Fruit fly (Drosophila melanogaster) whole organism, wandering third instar larva: ENCODE measurements around the gene ca.

ENCODE experiments used
- CG32264 ChIP-seq: fragments of 200-800 bp; sonication (Bioruptor generic); optimal IDR thresholded peaks from 2 replicates; lab custom pipeline; 2016; ENCODE audit warnings: missing biosample characterization, missing genetic modification characterization
- CG9705 ChIP-seq: fragments of 200-800 bp; sonication (Bioruptor generic); optimal IDR thresholded peaks from 2 replicates; lab custom pipeline; 2018; ENCODE audit warnings: missing biosample characterization, mild to moderate bottlenecking, missing genetic modification characterization
- CrebA ChIP-seq: fragments of 200-800 bp; sonication (Bioruptor generic); optimal IDR thresholded peaks from 2 replicates; lab custom pipeline; 2016; ENCODE audit warnings: missing biosample characterization, mild to moderate bottlenecking, missing genetic modification characterization, borderline replicate concordance
- Dfd ChIP-seq: fragments of >200 bp; optimal IDR thresholded peaks from 2 replicates; lab custom pipeline; 2017; ENCODE audit warnings: missing biosample characterization, missing genetic modification characterization
- Dif ChIP-seq: fragments of 200-275, 200-300 bp; sonication (Bioruptor generic); optimal IDR thresholded peaks from 2 replicates; lab custom pipeline; 2018; ENCODE audit warnings: missing biosample characterization, missing genetic modification characterization; ENCODE audit not compliant: partially characterized antibody
- GATAd ChIP-seq: sonication (Bioruptor generic); optimal IDR thresholded peaks from 2 replicates; lab custom pipeline; 2016; ENCODE audit warnings: missing biosample characterization, missing genetic modification characterization
- HLH106 ChIP-seq: fragments of 200-800 bp; optimal IDR thresholded peaks from 3 replicates; lab custom pipeline; 2019; ENCODE audit warnings: missing biosample characterization, mild to moderate bottlenecking, missing genetic modification characterization, moderate library complexity
- Hnf4 ChIP-seq: fragments of 200-800 bp; sonication (Bioruptor generic); optimal IDR thresholded peaks from 2 replicates; lab custom pipeline; 2016; ENCODE audit warnings: missing biosample characterization, mild to moderate bottlenecking, missing genetic modification characterization
- Hr78 ChIP-seq: fragments of >200 bp; optimal IDR thresholded peaks from 2 replicates; lab custom pipeline; 2017; ENCODE audit warnings: missing biosample characterization, missing genetic modification characterization
- Hr83 ChIP-seq: fragments of 200-300 bp; sonication (Bioruptor generic); optimal IDR thresholded peaks from 2 replicates; lab custom pipeline; 2016; ENCODE audit warnings: missing biosample characterization, mild to moderate bottlenecking, missing genetic modification characterization, moderate library complexity; ENCODE audit not compliant: poor library complexity, severe bottlenecking
- Jra ChIP-seq: sonication (Bioruptor generic); optimal IDR thresholded peaks from 2 replicates; lab custom pipeline; 2016; ENCODE audit warnings: missing biosample characterization, missing genetic modification characterization
- Mio ChIP-seq: sonication (Bioruptor generic); optimal IDR thresholded peaks from 2 replicates; lab custom pipeline; 2016; ENCODE audit warnings: missing biosample characterization, missing genetic modification characterization
- N ChIP-seq: fragments of >200 bp; optimal IDR thresholded peaks from 2 replicates; lab custom pipeline; 2018; ENCODE audit warnings: missing biosample characterization, missing external identifiers, missing genetic modification characterization
- OdsH ChIP-seq: fragments of 200-800 bp; sonication (Bioruptor generic); optimal IDR thresholded peaks from 2 replicates; lab custom pipeline; 2016; ENCODE audit warnings: missing biosample characterization, mild to moderate bottlenecking, missing genetic modification characterization
- Rel ChIP-seq, 2 experiments: fragments of 200-800 bp; sonication (Bioruptor generic) in 1 of 2; optimal IDR thresholded peaks; 2 replicates in 1 of 2; 3 replicates in 1 of 2; lab custom pipeline; 2016 to 2019; ENCODE audit warnings: mild to moderate bottlenecking in 2 of 2, missing biosample characterization in 2 of 2, missing genetic modification characterization in 2 of 2, moderate library complexity in 1 of 2
- Sp1 ChIP-seq: fragments of 200-800 bp; sonication (Bioruptor generic); optimal IDR thresholded peaks from 3 replicates; lab custom pipeline; 2019; ENCODE audit warnings: missing biosample characterization, mild to moderate bottlenecking, missing genetic modification characterization, moderate library complexity
- br ChIP-seq: fragments of 200-800 bp; sonication (Bioruptor generic); optimal IDR thresholded peaks from 2 replicates; lab custom pipeline; 2016; ENCODE audit warnings: missing biosample characterization, missing genetic modification characterization
- brk ChIP-seq: fragments of 200-800 bp; sonication (Bioruptor generic); optimal IDR thresholded peaks from 2 replicates; lab custom pipeline; 2016; ENCODE audit warnings: missing biosample characterization, mild to moderate bottlenecking, missing genetic modification characterization
- dl ChIP-seq, 2 experiments: fragments of 175-275, 200-275 bp in 1 of 2; fragments of 200-275 bp in 1 of 2; sonication (Bioruptor generic); optimal IDR thresholded peaks; lab custom pipeline; 2018; ENCODE audit warnings: mild to moderate bottlenecking in 2 of 2, missing biosample characterization in 2 of 2, missing genetic modification characterization in 2 of 2, moderate library complexity in 2 of 2; ENCODE audit not compliant: partially characterized antibody in 2 of 2, insufficient read depth in 1 of 2
- dmrt93B ChIP-seq: fragments of 200-800 bp; sonication (Bioruptor generic); optimal IDR thresholded peaks from 2 replicates; lab custom pipeline; 2018; ENCODE audit warnings: missing biosample characterization, mild to moderate bottlenecking, missing genetic modification characterization
- dsf ChIP-seq: sonication (Bioruptor generic); optimal IDR thresholded peaks from 2 replicates; lab custom pipeline; 2016; ENCODE audit warnings: missing biosample characterization, missing genetic modification characterization, borderline replicate concordance
- ey ChIP-seq: fragments of 200-800 bp; sonication (Bioruptor generic); optimal IDR thresholded peaks from 2 replicates; lab custom pipeline; 2016; ENCODE audit warnings: missing biosample characterization, missing genetic modification characterization
- foxo ChIP-seq, 2 experiments: fragments of 200-800 bp; sonication (Bioruptor generic); optimal IDR thresholded peaks; 2 replicates in 1 of 2; 3 replicates in 1 of 2; lab custom pipeline; 2016 to 2017; ENCODE audit warnings: missing biosample characterization in 2 of 2, missing genetic modification characterization in 2 of 2
- fru ChIP-seq: fragments of 200-800 bp; sonication (Bioruptor generic); optimal IDR thresholded peaks from 3 replicates; lab custom pipeline; 2016; ENCODE audit warnings: missing biosample characterization, mild to moderate bottlenecking, missing genetic modification characterization
- h ChIP-seq: fragments of 200-800 bp; sonication (Bioruptor generic); optimal IDR thresholded peaks from 3 replicates; lab custom pipeline; 2016; ENCODE audit warnings: missing biosample characterization, mild to moderate bottlenecking, missing genetic modification characterization
- jim ChIP-seq: fragments of 175-275, 200-325 bp; sonication (Bioruptor generic); optimal IDR thresholded peaks from 2 replicates; lab custom pipeline; 2016; ENCODE audit warnings: missing biosample characterization, mild to moderate bottlenecking, missing genetic modification characterization
- pan ChIP-seq: fragments of >200 bp; optimal IDR thresholded peaks from 2 replicates; lab custom pipeline; 2017
- psq ChIP-seq: fragments of 200-800 bp; sonication (Bioruptor generic); optimal IDR thresholded peaks from 3 replicates; lab custom pipeline; 2017; ENCODE audit warnings: missing biosample characterization, mild to moderate bottlenecking, missing genetic modification characterization, moderate library complexity
- rgr ChIP-seq: fragments of 200-800 bp; sonication (Bioruptor generic); optimal IDR thresholded peaks from 3 replicates; lab custom pipeline; 2016; ENCODE audit warnings: missing biosample characterization, mild to moderate bottlenecking, missing genetic modification characterization
- sage ChIP-seq: fragments of 200-800 bp; sonication (Bioruptor generic); optimal IDR thresholded peaks from 2 replicates; lab custom pipeline; 2016; ENCODE audit warnings: missing biosample characterization, mild to moderate bottlenecking, missing genetic modification characterization
- sv ChIP-seq: fragments of 200-800 bp; sonication (Bioruptor generic); optimal IDR thresholded peaks from 3 replicates; lab custom pipeline; 2016; ENCODE audit warnings: missing biosample characterization, missing genetic modification characterization
- tai ChIP-seq: sonication (Bioruptor generic); optimal IDR thresholded peaks from 2 replicates; lab custom pipeline; 2016; ENCODE audit warnings: missing biosample characterization, missing genetic modification characterization
- woc ChIP-seq: sonication (Bioruptor generic); optimal IDR thresholded peaks from 2 replicates; lab custom pipeline; 2016; ENCODE audit warnings: missing biosample characterization, mild to moderate bottlenecking, missing genetic modification characterization

Gene ca

dm6 chr3R:29760042-29760441 lies 46.6 kb upstream of the ca start:
- TF ChIP-seq OdsH (GFP tag; lab: Kevin White, UChicago) (no peak), Dif (GFP tag; lab: Kevin White, UChicago) (no peak), CG32264 (GFP tag; lab: Kevin White, UChicago) (no peak), CrebA (GFP tag; lab: Kevin White, UChicago) (no peak), Rel (GFP tag; optimal IDR thresholded peaks at IDR 0.05; lab: Kevin White, UChicago) (no peak), Rel (tag; optimal IDR thresholded peaks at IDR 0.05; lab: Kevin White, UChicago) (no peak)

- TF ChIP-seq Rel (GFP tag; optimal IDR thresholded peaks at IDR 0.05; lab: Kevin White, UChicago): no peak
- TF ChIP-seq Rel (tag; optimal IDR thresholded peaks at IDR 0.05; lab: Kevin White, UChicago): peak; percentile 49
- no peak for TF ChIP-seq fru (GFP tag; lab: Kevin White, UChicago)
- no peak for TF ChIP-seq jim (GFP tag; lab: Kevin White, UChicago)
- TF ChIP-seq, all 38 proteins: peak for 1
Observed at dm6 chr3R:29761569-29761968, 45.0 kb upstream of the ca start.

DNA sequence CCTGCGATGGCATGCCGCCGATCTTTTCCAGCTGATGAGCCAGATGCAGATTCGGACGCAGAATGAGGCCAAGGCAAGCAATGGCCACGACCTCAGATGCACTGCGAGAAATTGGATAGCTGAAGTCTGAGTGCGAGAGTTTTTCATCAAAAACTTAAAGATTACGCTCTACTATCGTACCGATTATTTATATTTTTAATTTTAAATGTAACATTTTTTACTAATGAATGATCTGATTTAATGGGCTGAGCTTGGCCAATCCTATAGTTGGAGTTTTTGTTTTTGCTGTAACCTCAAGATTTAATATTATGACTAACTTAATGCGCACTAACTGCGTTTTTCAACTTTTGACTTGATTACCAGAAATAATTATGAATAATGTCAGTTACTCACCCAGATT lies 44.3 kb upstream of the ca start:
- TF ChIP-seq CG32264 (GFP tag; lab: Kevin White, UChicago): no peak
- peak; percentile 8 for TF ChIP-seq woc (GFP tag; lab: Kevin White, UChicago)
- peak; percentile 41 for TF ChIP-seq fru (GFP tag; lab: Kevin White, UChicago)
- TF ChIP-seq foxo (GFP tag; optimal IDR thresholded peaks at IDR 0.05; lab: Kevin White, UChicago): peak in 1 of 2 experiments; percentile 53
- no peak for TF ChIP-seq sv (GFP tag; lab: Kevin White, UChicago)
- TF ChIP-seq sage: peak; percentile 16
- no peak for TF ChIP-seq CG9705
- TF ChIP-seq Hr83 (GFP tag; lab: Kevin White, UChicago): no peak
- peak; percentile 38 for TF ChIP-seq Sp1 (GFP tag; lab: Kevin White, UChicago)
- TF ChIP-seq GATAd: no peak
- TF ChIP-seq HLH106 (tag; lab: Kevin White, UChicago): peak; percentile 53
- peak; percentile 43 for TF ChIP-seq dmrt93B (GFP tag; lab: Kevin White, UChicago)
- peak; percentile 15 for TF ChIP-seq br
- no peak for TF ChIP-seq h (GFP tag; lab: Kevin White, UChicago)

dm6 chr3R:29763154-29763553 lies 43.5 kb upstream of the ca start:
- TF ChIP-seq woc (GFP tag; lab: Kevin White, UChicago) (peak; percentile 93), psq (GFP tag; lab: Kevin White, UChicago) (peak; percentile 94), N (GFP tag; lab: Kevin White, UChicago) (no peak), dmrt93B (GFP tag; lab: Kevin White, UChicago) (peak; percentile 96), OdsH (GFP tag; lab: Kevin White, UChicago) (peak; percentile 97), Jra (GFP tag; lab: Kevin White, UChicago) (peak; percentile 94), dsf (GFP tag; lab: Kevin White, UChicago) (peak; percentile 88), h (GFP tag; lab: Kevin White, UChicago) (peak; percentile 99), fru (GFP tag; lab: Kevin White, UChicago) (peak; percentile 96), dl (GFP tag; optimal IDR thresholded peaks at IDR 0.05; lab: Kevin White, UChicago; ENCODE audit: insufficient read depth in 1 of 2, partially characterized antibody in 2 of 2) (no peak), foxo (GFP tag; optimal IDR thresholded peaks at IDR 0.05; lab: Kevin White, UChicago) (peak; percentile 71 to 98), CG9705 (peak; percentile 92), jim (GFP tag; lab: Kevin White, UChicago) (no peak), br (peak; percentile 98), brk (peak; percentile 93), HLH106 (tag; lab: Kevin White, UChicago) (peak; percentile 97), CG32264 (GFP tag; lab: Kevin White, UChicago) (peak; percentile 95), sage (peak; percentile 96), Dfd (peak; percentile 7), pan (lab: Kevin White, UChicago) (no peak), GATAd (peak; percentile 92), ey (GFP tag; lab: Kevin White, UChicago) (peak; percentile 98), Mio (GFP tag; lab: Kevin White, UChicago) (peak; percentile 80), Rel (GFP tag; optimal IDR thresholded peaks at IDR 0.05; lab: Kevin White, UChicago) (peak; percentile 64), Rel (tag; optimal IDR thresholded peaks at IDR 0.05; lab: Kevin White, UChicago) (peak; percentile 85), Sp1 (GFP tag; lab: Kevin White, UChicago) (peak; percentile 97), Hr78 (GFP tag; lab: Kevin White, UChicago) (no peak), tai (GFP tag; lab: Kevin White, UChicago) (peak; percentile 97), rgr (GFP tag; lab: Kevin White, UChicago) (peak; percentile 96), CrebA (GFP tag; lab: Kevin White, UChicago) (peak; percentile 69), Hnf4 (GFP tag; lab: Kevin White, UChicago) (peak; percentile 97), Dif (GFP tag; lab: Kevin White, UChicago) (no peak)
- TF ChIP-seq, all 38 proteins: peak for 25
